Fruit fly (Drosophila melanogaster) whole organism: ENCODE results near the gene CG15814.
A peak's percentile ranks its signal among the peaks of the same experiment; 100 is the strongest.

ENCODE experiments used
- CG8478 ChIP-seq: fragments of >200 bp; optimal IDR thresholded peaks from 2 replicates; lab custom pipeline; 2018; ENCODE audit warnings: inconsistent platforms
- Dll ChIP-seq: fragments of >200 bp; optimal IDR thresholded peaks from 2 replicates; lab custom pipeline; 2017
- EcR ChIP-seq, 2 experiments: fragments of >200 bp; optimal IDR thresholded peaks; 2 replicates each; lab custom pipeline; 2017; ENCODE audit warnings: missing biosample characterization in 2 of 2, missing genetic modification characterization in 2 of 2, missing genetic modification reagents in 2 of 2
- pan ChIP-seq: fragments of >200 bp; optimal IDR thresholded peaks from 2 replicates; lab custom pipeline; 2017
- psq ChIP-seq: fragments of >200 bp; optimal IDR thresholded peaks from 2 replicates; lab custom pipeline; 2017
- usp ChIP-seq: fragments of >200 bp; optimal IDR thresholded peaks from 2 replicates; lab custom pipeline; 2017; ENCODE audit warnings: missing biosample characterization, missing genetic modification characterization, mixed read lengths

Gene CG15814

DNA sequence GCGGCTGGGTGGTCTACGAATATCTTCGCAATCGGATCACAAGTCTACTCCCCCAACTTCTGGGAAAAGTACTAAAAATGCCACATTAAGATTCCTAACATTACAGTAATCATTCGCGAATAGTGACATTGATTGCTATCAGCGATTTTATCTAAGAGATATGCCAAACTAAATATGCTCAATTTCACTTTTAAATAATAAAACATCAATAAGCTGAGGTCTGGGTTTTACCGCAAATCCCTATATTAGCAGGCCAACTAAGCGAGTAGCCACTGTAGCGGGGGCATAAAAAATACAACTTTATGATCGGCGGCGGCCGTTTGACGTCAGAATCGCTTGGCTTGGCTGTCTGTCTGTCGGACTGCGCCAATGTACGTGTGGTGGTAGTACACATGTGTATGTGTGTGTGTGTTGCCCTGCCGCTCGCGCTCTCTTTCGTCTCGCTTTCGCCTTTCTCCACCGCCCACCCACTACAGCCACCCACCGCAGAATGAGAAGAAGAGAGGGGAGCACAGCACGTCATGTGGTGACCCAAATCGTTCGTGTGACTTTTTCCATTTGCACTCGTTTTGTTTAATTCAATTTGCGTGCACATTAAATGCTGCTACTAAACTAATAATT lies 30.2 kb upstream of the CG15814 start:
- no peak for TF ChIP-seq CG8478 (lab: Kevin White, UChicago)
- no peak for TF ChIP-seq EcR (GFP tag; optimal IDR thresholded peaks at IDR 0.05; lab: Kevin White, UChicago)
- no peak for TF ChIP-seq psq (lab: Kevin White, UChicago)
- TF ChIP-seq pan (lab: Kevin White, UChicago): no peak
- no peak for TF ChIP-seq Dll (lab: Kevin White, UChicago)
- no peak for TF ChIP-seq usp (GFP tag; lab: Kevin White, UChicago)

DNA sequence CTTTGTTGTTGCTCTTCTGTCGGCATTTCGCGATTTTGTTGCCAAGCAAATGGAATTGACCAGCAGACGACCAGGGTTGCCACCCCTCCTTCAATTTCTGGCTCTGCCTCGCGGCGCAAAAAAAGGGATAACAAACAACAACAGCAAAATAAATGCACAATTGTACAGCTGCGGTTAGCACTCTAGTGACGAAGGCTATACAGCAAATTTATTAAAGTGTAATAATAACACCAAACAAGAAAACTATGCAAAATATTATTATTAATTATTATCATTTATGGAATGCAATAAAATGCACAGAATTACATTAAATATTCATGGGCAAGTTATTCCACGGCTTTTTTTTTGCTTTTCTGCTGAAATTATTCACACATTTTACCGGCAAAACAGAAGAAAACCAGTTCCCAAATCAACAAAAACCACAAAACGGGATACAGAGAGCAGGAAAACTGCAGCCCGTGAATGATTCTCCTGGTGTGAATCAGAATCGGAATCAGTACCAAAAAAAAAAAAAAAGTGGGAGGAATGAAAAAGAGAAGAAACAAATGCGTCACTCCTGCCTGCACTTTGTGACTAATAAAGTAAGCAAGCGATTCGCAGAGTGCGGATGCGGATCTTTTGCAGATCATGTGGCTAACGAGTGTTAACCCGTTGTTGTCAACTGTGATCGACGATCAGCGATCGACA lies 29.2 kb upstream of the CG15814 start:
- TF ChIP-seq pan (lab: Kevin White, UChicago): no peak
- TF ChIP-seq usp (GFP tag; lab: Kevin White, UChicago): no peak
- no peak for TF ChIP-seq psq (lab: Kevin White, UChicago)
- no peak for TF ChIP-seq CG8478 (lab: Kevin White, UChicago)
- no peak for TF ChIP-seq EcR (GFP tag; optimal IDR thresholded peaks at IDR 0.05; lab: Kevin White, UChicago)
- TF ChIP-seq Dll (lab: Kevin White, UChicago): no peak

DNA sequence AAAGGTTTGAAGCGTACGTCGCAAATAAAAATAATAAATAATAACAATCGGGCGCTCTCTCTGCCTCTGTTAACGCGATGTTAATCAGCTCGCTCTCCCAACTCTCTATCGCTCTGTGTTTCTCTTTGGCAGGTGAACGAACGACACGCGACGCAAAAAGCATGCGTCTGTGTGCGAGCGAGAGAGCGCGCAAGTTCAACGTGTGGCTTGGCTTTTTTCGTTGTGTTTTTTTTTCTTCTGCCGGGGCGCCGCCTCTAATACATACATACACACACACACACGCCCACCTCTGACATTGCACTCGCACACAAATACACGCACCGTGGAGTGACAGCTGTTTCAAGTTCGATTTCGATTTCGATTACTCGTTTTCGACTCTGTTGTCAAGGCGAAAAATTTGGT lies 28.5 kb upstream of the CG15814 start:
- no peak for TF ChIP-seq pan (lab: Kevin White, UChicago)
- peak; percentile 65 to 89 for TF ChIP-seq EcR (GFP tag; optimal IDR thresholded peaks at IDR 0.05; lab: Kevin White, UChicago)
- TF ChIP-seq Dll (lab: Kevin White, UChicago): peak; percentile 51

DNA sequence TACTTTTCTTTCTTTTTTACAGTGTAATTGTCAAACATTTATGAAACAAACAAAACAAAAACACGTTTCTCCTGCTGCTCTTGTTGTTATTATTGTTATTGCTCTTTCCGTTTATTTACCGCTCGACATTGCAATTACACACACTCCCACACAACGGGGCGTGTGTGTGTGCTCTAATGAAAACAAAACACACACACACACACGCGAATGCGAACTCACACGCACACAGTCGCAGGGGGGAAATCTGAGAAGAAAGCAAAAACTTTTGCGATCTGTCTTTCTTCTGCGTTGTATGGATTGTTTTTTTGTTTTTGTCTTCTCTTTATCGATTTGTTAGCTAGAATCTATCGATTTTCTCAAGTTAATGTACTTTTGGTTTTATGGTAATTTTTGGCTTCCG lies 27.8 kb upstream of the CG15814 start:
- no peak for TF ChIP-seq CG8478 (lab: Kevin White, UChicago)
- no peak for TF ChIP-seq EcR (GFP tag; optimal IDR thresholded peaks at IDR 0.05; lab: Kevin White, UChicago)
- TF ChIP-seq Dll (lab: Kevin White, UChicago): no peak
- TF ChIP-seq pan (lab: Kevin White, UChicago): no peak
- no peak for TF ChIP-seq usp (GFP tag; lab: Kevin White, UChicago)
- no peak for TF ChIP-seq psq (lab: Kevin White, UChicago)

DNA sequence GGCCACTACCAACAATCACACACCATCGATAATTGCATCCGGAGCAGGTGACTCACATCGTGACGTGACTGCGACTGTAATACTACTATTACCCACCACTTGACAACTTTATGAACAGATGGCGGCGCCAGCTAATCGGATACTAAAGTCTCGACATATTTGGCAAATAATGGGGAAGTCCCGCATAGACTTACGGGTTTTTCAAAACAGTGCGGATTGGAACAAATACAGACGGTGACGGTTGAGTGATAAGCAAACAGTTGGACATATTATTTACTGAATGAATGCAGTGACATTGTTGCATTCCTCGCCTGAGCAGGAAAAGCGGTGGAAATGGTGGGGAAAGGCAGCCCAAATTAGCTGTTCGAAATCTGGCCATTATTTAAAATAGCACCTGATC lies 26.4 kb upstream of the CG15814 start:
- TF ChIP-seq psq (lab: Kevin White, UChicago): no peak
- TF ChIP-seq CG8478 (lab: Kevin White, UChicago): no peak
- no peak for TF ChIP-seq usp (GFP tag; lab: Kevin White, UChicago)
- no peak for TF ChIP-seq pan (lab: Kevin White, UChicago)
- TF ChIP-seq Dll (lab: Kevin White, UChicago): no peak
- TF ChIP-seq EcR (GFP tag; optimal IDR thresholded peaks at IDR 0.05; lab: Kevin White, UChicago): no peak

DNA sequence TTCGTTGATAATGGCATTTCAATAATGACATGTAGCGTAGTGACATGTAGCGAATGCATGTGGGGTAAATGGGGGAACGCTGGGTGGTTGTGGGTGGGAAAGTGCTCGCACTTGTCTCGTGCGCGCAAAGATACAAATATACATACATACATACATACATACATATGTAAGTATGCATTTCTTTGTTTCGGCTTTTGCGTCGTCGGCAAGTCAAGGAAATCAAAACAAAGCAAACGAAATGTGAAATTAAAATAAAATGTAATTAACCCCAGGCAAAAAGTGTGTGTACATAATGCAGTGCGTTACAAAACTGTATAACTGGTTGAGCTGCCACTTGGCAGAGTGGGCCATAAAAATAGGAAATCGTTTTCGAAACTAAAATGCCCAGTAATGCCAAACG lies 25.6 kb upstream of the CG15814 start:
- TF ChIP-seq Dll (lab: Kevin White, UChicago) (no peak), psq (lab: Kevin White, UChicago) (no peak), usp (GFP tag; lab: Kevin White, UChicago) (no peak), pan (lab: Kevin White, UChicago) (no peak), EcR (GFP tag; optimal IDR thresholded peaks at IDR 0.05; lab: Kevin White, UChicago) (no peak), CG8478 (lab: Kevin White, UChicago) (no peak)

DNA sequence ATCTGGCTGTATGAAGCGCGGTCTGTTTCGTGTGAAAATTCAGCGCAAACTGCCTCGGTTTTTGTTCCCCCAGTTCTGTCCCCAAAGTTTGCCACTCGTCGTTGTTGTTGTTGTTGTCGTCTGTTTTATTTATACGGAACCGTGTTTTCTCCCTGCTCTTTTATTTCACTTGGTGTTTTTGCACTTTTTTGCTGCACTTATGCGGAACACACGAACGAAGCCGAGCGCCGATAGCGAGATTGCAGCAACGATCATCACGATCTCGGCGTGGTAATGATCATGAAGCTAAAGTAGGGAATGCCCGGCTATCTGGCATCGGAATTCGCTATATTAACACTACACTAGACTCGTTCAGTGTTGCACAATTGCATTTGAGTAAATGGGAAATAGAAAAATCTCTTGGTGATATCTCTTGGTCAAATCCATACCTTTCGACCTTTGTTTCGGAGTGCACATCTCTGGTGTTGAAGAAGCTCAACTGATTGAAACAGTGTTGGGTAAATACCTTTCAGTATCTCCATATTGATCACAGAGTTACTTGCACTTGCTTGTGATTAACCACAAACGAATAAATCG lies 25.0 kb upstream of the CG15814 start:
- TF ChIP-seq Dll (lab: Kevin White, UChicago) (no peak), CG8478 (lab: Kevin White, UChicago) (no peak), usp (GFP tag; lab: Kevin White, UChicago) (no peak), pan (lab: Kevin White, UChicago) (peak; percentile 54)

DNA sequence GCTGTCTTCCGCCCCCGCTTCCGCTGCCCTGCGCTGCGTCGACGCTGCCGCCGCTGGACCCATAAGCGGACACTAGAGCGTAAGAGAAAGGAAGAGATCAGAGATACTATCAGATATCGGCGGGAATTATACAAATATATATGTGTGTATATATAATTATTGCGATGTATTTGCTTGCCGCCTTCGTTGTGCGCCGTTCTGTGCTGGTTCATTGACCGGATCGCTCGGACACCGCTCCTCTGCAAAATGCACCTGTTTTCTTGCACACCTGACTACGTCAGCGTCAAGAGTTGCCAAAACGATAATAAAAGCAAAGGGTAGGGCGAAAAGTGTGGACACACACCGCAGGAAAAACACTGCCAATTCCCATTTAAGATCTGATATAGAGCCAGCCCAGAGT lies 23.2 kb upstream of the CG15814 start:
- TF ChIP-seq EcR (GFP tag; optimal IDR thresholded peaks at IDR 0.05; lab: Kevin White, UChicago): peak in 1 of 2 experiments; percentile 55
- TF ChIP-seq Dll (lab: Kevin White, UChicago): no peak

DNA sequence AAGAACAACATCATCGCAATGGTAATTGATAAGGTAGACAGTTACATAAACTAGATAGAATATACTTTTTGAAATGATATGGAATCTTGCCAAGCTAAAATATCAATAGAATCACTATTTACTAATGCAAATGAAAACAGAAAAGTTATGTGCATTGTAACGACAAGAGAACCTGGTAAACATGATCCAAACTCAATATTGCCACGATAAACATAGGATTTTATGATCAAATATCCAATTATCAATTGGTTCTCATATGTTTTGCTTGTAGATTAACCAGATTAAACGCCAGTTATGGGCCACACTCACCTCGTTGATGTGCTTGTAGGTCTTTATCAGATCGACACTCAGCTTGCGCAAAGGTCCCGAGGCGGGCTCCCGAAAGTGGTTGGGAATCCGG lies 22.2 kb upstream of the CG15814 start:
- no peak for TF ChIP-seq EcR (GFP tag; optimal IDR thresholded peaks at IDR 0.05; lab: Kevin White, UChicago)
- TF ChIP-seq psq (lab: Kevin White, UChicago): no peak
- TF ChIP-seq pan (lab: Kevin White, UChicago): no peak
- no peak for TF ChIP-seq CG8478 (lab: Kevin White, UChicago)

DNA sequence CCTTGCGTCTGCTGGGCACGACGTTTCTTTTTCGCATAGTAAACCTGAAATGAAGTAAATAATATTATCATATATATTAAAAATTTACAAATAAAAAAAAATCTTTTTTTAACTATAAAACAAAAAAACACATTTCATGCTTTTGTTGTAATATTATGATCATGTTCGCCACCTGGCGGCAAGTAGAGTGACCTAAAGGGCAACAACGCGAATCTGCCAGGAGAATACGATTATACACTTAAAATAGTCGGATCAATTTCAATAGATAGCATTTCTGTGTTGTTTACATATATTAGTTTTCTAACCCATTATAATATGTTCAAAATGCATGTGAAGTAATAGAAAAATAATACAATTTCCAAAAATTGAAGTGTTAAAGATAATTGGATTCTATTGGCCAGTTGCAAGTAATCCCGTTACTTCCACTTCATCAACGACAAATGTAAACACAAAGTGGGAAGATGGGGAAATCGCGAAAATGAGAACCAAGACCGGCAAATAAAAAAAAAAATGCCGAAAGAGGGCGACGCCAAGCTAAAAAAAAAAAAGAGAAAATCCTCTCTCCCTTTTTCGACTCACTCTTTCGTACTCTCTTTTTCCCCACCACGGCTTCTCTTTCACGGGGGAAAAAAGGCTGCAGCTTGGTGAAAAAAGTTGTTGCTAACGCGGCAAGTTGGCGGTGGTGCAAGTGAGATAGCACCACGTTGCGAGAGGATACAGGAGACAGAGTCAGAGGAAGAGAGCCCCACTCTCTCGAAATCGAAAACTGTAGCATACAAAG lies 20.7 kb upstream of the CG15814 start:
- no peak for TF ChIP-seq EcR (GFP tag; optimal IDR thresholded peaks at IDR 0.05; lab: Kevin White, UChicago)
- no peak for TF ChIP-seq pan (lab: Kevin White, UChicago)
- no peak for TF ChIP-seq CG8478 (lab: Kevin White, UChicago)
- TF ChIP-seq usp (GFP tag; lab: Kevin White, UChicago): no peak
- TF ChIP-seq psq (lab: Kevin White, UChicago): no peak
- no peak for TF ChIP-seq Dll (lab: Kevin White, UChicago)

DNA sequence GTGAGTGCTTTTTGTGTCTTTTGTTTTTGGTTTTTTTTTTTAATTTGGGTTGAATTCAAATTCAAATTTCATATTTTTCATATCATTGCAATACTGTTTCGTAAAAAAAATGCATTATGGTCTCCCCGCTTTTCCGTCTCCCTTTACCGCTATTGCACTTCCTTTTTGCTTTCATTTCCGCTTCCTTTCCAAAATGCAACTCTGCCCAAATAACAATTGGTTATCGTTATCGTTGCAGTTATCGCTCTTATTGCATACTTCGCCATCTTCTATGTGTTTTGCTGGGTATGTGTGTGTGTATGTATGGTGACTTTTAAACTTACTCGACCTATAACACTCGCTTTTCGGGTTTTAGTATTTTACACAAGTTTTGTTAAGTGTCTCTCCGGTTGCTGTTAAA lies 15.0 kb upstream of the CG15814 start:
- TF ChIP-seq usp (GFP tag; lab: Kevin White, UChicago) (no peak), EcR (GFP tag; optimal IDR thresholded peaks at IDR 0.05; lab: Kevin White, UChicago) (no peak), CG8478 (lab: Kevin White, UChicago) (no peak), psq (lab: Kevin White, UChicago) (no peak), Dll (lab: Kevin White, UChicago) (no peak), pan (lab: Kevin White, UChicago) (no peak)
